Fruit fly (Drosophila melanogaster): ENCODE data around the gene Atg12.

- TF ChIP-seq CG6276 (GFP tag; optimal IDR thresholded peaks at IDR 0.05) (no peak), cyc (GFP tag; optimal IDR thresholded peaks at IDR 0.05) (no peak), topi (GFP tag; optimal IDR thresholded peaks at IDR 0.05) (no peak), Sox102F (GFP tag; optimal IDR thresholded peaks at IDR 0.05) (no peak), Hr39 (GFP tag; optimal IDR thresholded peaks at IDR 0.05) (no peak), eg (GFP tag; IDR thresholded peaks at IDR 0.05) (no peak), svp (GFP tag) (no peak), CG32006 (GFP tag; optimal IDR thresholded peaks at IDR 0.05) (no peak), Hr38 (GFP tag; optimal IDR thresholded peaks at IDR 0.05) (no peak), Gug (GFP tag; IDR thresholded peaks at IDR 0.05) (no peak)
These were observed 42.2 kb downstream of the Atg12 start for dm6 chr3L:12178847-12179437.
